Fruit fly (Drosophila melanogaster): ENCODE data around the gene CG7829.

DNA sequence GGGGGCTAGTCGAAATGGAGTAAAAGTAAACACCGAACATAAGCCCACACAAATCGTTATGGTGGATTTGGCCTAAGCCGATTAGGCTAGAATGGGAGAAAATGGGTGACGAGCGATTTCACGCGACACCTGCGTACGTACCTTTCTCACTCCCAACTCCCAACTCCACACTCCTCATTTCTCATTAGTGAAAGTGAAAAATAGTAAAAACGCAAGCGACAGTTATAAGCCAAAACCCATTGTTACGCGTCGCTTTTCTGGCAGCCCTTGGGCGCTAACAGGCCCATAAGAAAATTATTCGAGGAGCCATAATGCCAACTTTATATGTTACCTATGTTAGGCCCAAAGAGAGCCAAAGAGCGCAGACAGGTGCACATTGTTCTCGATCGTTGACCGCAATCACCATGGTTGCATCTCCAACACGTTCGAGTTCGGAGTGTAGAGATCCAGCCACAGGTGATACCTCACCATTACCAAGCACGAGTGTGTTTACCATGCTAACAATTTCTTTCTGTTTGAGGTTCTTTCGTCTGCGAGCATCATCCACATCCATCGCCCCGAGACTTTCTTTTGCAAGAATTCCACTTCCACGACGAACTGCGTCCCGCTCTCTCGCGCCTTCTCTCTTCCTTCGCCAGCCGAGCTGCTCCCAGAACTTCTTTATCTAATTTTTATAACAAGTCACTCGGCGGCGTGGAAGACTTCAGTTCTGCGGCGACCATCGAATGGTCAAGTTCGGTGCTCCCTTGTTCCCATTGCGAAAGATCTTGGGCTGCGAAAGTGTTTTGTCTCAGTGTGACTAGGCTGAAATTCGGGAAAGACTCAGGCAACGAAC is 1.1 kb upstream of the CG7829 start, which contains the start of gene neo:
- TF ChIP-seq luna (GFP tag; optimal IDR thresholded peaks at IDR 0.05): no peak
- no peak for TF ChIP-seq pho (GFP tag; optimal IDR thresholded peaks at IDR 0.05)
- TF ChIP-seq Adf1 (GFP tag; IDR thresholded peaks at IDR 0.05): no peak

Data from whole organism, embryonic.